Worm (Caenorhabditis elegans) whole organism, L3 larva: ENCODE results near the gene F18A12.2.

Experiments used
- ZK546.5 ChIP-seq: sonication (generic microtip); optimal IDR thresholded peaks from 2 replicates; lab custom pipeline; 2017; ENCODE audit warnings: missing biosample characterization, missing genetic modification characterization
- aly-2 ChIP-seq: fragments of 150-350 bp; optimal IDR thresholded peaks from 2 replicates; lab custom pipeline; 2014; ENCODE audit warnings: missing biosample characterization, missing genetic modification characterization
- ceh-16 ChIP-seq: sonication (generic microtip); optimal IDR thresholded peaks from 2 replicates; lab custom pipeline; 2017; ENCODE audit warnings: missing biosample characterization, missing genetic modification characterization
- ceh-28 ChIP-seq: fragments of 150-350 bp; optimal IDR thresholded peaks from 2 replicates; lab custom pipeline; 2014; ENCODE audit warnings: missing biosample characterization, missing genetic modification reagents, missing genetic modification characterization
- ceh-82 ChIP-seq: fragments of 150-350 bp; optimal IDR thresholded peaks from 2 replicates; lab custom pipeline; 2014; ENCODE audit warnings: missing biosample characterization, missing genetic modification characterization
- egl-27 ChIP-seq: sonication (generic microtip); optimal IDR thresholded peaks from 4 replicates; lab custom pipeline; 2017; ENCODE audit warnings: missing biosample characterization, missing genetic modification reagents, missing genetic modification characterization
- elt-1 ChIP-seq: fragments of 150-350 bp; optimal IDR thresholded peaks from 2 replicates; lab custom pipeline; 2014; ENCODE audit warnings: missing biosample characterization, missing genetic modification characterization
- elt-2 ChIP-seq: sonication (generic microtip); optimal IDR thresholded peaks from 2 replicates; lab custom pipeline; 2016; ENCODE audit warnings: missing genetic modification reagents, mild to moderate bottlenecking, missing genetic modification characterization, missing compliant biosample characterization
- elt-3 ChIP-seq, 3 experiments: fragments of 150-350 bp in 1 of 3; sonication (generic microtip) in 2 of 3; optimal IDR thresholded peaks; 2 replicates in 2 of 3; 4 replicates in 1 of 3; lab custom pipeline; 2014 to 2017; ENCODE audit warnings: missing biosample characterization in 3 of 3, missing genetic modification characterization in 3 of 3
- eor-1 ChIP-seq, 2 experiments: fragments of 150-350 bp; optimal IDR thresholded peaks; 2 replicates each; lab custom pipeline; 2014 to 2018; ENCODE audit warnings: missing biosample characterization in 2 of 2, missing genetic modification characterization in 2 of 2
- fkh-2 ChIP-seq: fragments of 150-350 bp; optimal IDR thresholded peaks from 2 replicates; lab custom pipeline; 2014; ENCODE audit warnings: missing biosample characterization, missing genetic modification reagents, missing genetic modification characterization
- fos-1 ChIP-seq: fragments of 150-350 bp; optimal IDR thresholded peaks from 2 replicates; lab custom pipeline; 2014; ENCODE audit warnings: missing biosample characterization, missing genetic modification characterization
- hmg-11 ChIP-seq: sonication (generic microtip); optimal IDR thresholded peaks from 2 replicates; lab custom pipeline; 2016; ENCODE audit warnings: missing genetic modification characterization, missing compliant biosample characterization
- lin-15B ChIP-seq: fragments of 150-350 bp; optimal IDR thresholded peaks from 2 replicates; lab custom pipeline; 2014; ENCODE audit warnings: missing biosample characterization, missing genetic modification characterization
- lin-39 ChIP-seq: fragments of 150-350 bp; optimal IDR thresholded peaks from 2 replicates; lab custom pipeline; 2018; ENCODE audit warnings: missing biosample characterization, missing genetic modification reagents, missing genetic modification characterization
- lsy-12 ChIP-seq: sonication (generic microtip); optimal IDR thresholded peaks from 2 replicates; lab custom pipeline; 2016; ENCODE audit warnings: mild to moderate bottlenecking, missing genetic modification characterization, missing compliant biosample characterization
- mdl-1 ChIP-seq: fragments of 150-350 bp; optimal IDR thresholded peaks from 2 replicates; lab custom pipeline; 2014; ENCODE audit warnings: missing biosample characterization, missing genetic modification characterization
- nhr-11 ChIP-seq: fragments of 150-350 bp; optimal IDR thresholded peaks from 2 replicates; lab custom pipeline; 2014; ENCODE audit warnings: missing biosample characterization, missing genetic modification characterization
- nhr-12 ChIP-seq: fragments of 150-350 bp; optimal IDR thresholded peaks from 2 replicates; lab custom pipeline; 2014; ENCODE audit warnings: missing biosample characterization, missing genetic modification characterization
- nhr-25 ChIP-seq: sonication (generic microtip); optimal IDR thresholded peaks from 2 replicates; lab custom pipeline; 2017; ENCODE audit warnings: missing biosample characterization, missing genetic modification characterization
- nhr-28 ChIP-seq: fragments of 150-350 bp; optimal IDR thresholded peaks from 2 replicates; lab custom pipeline; 2014; ENCODE audit warnings: missing biosample characterization, missing genetic modification characterization
- nhr-43 ChIP-seq: sonication (generic microtip); optimal IDR thresholded peaks from 2 replicates; lab custom pipeline; 2016; ENCODE audit warnings: mild to moderate bottlenecking, missing genetic modification characterization, missing compliant biosample characterization; ENCODE audit not compliant: poor library complexity, severe bottlenecking
- nhr-76 ChIP-seq: fragments of 150-350 bp; sonication (generic microtip); optimal IDR thresholded peaks from 5 replicates; lab custom pipeline; 2014; ENCODE audit warnings: missing biosample characterization, missing genetic modification characterization
- nhr-77 ChIP-seq: fragments of 150-350 bp; optimal IDR thresholded peaks from 2 replicates; lab custom pipeline; 2014; ENCODE audit warnings: missing biosample characterization, missing genetic modification characterization
- pha-4 ChIP-seq: fragments of 150-350 bp; optimal IDR thresholded peaks from 2 replicates; lab custom pipeline; 2014; ENCODE audit warnings: missing biosample characterization, missing genetic modification reagents, missing genetic modification characterization
- pqm-1 ChIP-seq: fragments of 150-350 bp; optimal IDR thresholded peaks from 2 replicates; lab custom pipeline; 2017; ENCODE audit warnings: missing biosample characterization, missing genetic modification characterization, inconsistent platforms
- sea-2 ChIP-seq: fragments of 150-350 bp; sonication (generic microtip); optimal IDR thresholded peaks from 4 replicates; lab custom pipeline; 2014; ENCODE audit warnings: missing biosample characterization, missing genetic modification reagents, missing genetic modification characterization
- skn-1 ChIP-seq: fragments of 150-350 bp; optimal IDR thresholded peaks from 2 replicates; lab custom pipeline; 2014; ENCODE audit warnings: missing biosample characterization, missing genetic modification characterization
- snpc-4 ChIP-seq: fragments of 150-350 bp; optimal IDR thresholded peaks from 2 replicates; lab custom pipeline; 2014; ENCODE audit warnings: missing biosample characterization, missing genetic modification characterization
- tbx-2 ChIP-seq: sonication (generic microtip); optimal IDR thresholded peaks from 2 replicates; lab custom pipeline; 2016; ENCODE audit warnings: mild to moderate bottlenecking, missing genetic modification characterization, missing compliant biosample characterization
- unc-39 ChIP-seq: sonication (generic microtip); optimal IDR thresholded peaks from 4 replicates; lab custom pipeline; 2017; ENCODE audit warnings: missing biosample characterization, missing genetic modification characterization
- unc-62 ChIP-seq: fragments of 150-350 bp; sonication (generic microtip); optimal IDR thresholded peaks from 4 replicates; lab custom pipeline; 2014; ENCODE audit warnings: missing biosample characterization, missing genetic modification reagents, missing genetic modification characterization
- ztf-11 ChIP-seq: fragments of 150-350 bp; optimal IDR thresholded peaks from 2 replicates; lab custom pipeline; 2014; ENCODE audit warnings: missing biosample characterization, missing genetic modification characterization
- ztf-4 ChIP-seq: fragments of 150-350 bp; optimal IDR thresholded peaks from 2 replicates; lab custom pipeline; 2014; ENCODE audit warnings: missing biosample characterization, missing genetic modification characterization

Gene F18A12.2

DNA sequence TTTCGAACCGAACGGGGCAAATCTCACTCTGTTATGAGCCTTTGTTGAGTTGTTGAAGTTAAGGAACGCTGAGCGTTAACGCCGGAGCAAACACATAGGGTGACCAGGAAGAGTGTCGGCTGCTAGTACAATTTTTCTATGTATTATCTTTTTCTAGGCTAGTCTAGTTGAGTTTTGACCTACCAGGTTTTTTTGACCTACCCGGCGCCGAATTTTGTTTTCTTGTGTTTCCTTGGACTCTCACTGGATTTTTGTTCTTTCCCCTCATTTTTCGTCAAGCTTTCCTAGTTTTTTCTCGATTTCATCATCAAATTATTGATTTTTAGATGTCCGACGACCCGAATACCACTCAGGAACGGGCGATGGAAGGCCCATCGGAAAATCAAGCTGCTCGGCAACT lies 33.1 kb upstream of the F18A12.2 start, which contains the start of gene T06D4.1:
Gene T06D4.1, plus strand, starts transcription at position 321 of the 400 bp plus-strand sequence.
- TF ChIP-seq ceh-28 (tag; lab: Kevin White, UChicago) = no peak
- no peak for TF ChIP-seq pha-4 (tag; lab: Kevin White, UChicago)
- no peak for TF ChIP-seq lin-15B
- no peak for TF ChIP-seq fkh-2 (tag; lab: Kevin White, UChicago)
- no peak for TF ChIP-seq nhr-12 (tag; lab: Kevin White, UChicago)
- TF ChIP-seq fos-1 (tag; lab: Kevin White, UChicago) = no peak
- TF ChIP-seq hmg-11 = no peak
- TF ChIP-seq nhr-11 = no peak
- TF ChIP-seq nhr-76 (tag; lab: Kevin White, UChicago) = no peak
- no peak for TF ChIP-seq nhr-77 (tag; lab: Kevin White, UChicago)
- no peak for TF ChIP-seq nhr-28 (tag; lab: Kevin White, UChicago)
- no peak for TF ChIP-seq ceh-82 (tag; lab: Kevin White, UChicago)
- no peak for TF ChIP-seq aly-2 (tag; lab: Kevin White, UChicago)
- TF ChIP-seq eor-1 (tag; optimal IDR thresholded peaks at IDR 0.05; lab: Kevin White, UChicago) = no peak
- no peak for TF ChIP-seq elt-1
- TF ChIP-seq skn-1 = no peak
- TF ChIP-seq pqm-1 (tag; lab: Kevin White, UChicago) = no peak
- TF ChIP-seq, all 47 proteins: peak for 0

DNA sequence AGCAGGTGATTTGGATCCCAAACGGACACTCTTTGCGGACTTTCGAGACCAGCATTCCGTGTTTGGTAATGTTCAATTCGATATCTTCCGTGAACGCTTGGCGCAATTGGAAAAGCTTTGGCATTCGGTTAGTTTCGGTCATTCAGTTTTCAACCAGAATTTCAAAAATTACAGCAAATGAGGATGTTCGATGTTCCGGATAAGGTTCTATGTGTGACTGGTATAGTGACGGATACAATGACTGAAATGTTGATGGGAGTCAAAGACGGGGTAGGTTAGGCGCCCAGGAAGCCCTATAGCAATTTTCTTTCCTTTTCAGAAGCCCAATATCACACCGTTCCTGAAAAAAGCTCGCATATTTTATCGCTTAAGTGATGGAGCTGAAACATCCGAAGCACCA lies 31.5 kb upstream of the F18A12.2 start:
- TF ChIP-seq unc-62 = no peak
- TF ChIP-seq, all 47 proteins: peak for 0

DNA sequence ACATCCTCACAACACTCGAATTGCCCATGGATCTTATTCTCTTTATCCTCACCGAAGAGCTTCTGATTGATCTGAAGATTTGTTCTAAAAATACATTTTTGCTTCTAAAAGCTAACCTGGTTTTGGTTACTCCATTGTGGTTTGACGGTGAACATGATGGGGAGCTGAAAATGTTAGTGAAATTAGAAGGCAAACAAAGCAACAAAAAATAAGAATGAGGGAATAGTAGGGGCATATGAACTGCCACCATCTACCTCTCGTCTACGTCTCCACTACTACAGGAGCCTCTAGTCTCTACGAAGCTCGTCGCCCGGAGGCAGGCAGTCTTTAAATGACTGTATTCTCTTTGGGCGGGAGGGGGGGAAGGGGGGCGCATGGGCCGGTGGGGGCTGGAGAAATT lies 28.9 kb upstream of the F18A12.2 start, which contains the start of gene T06D4.2:
Gene T06D4.2, minus strand, starts transcription at position 170 of the 400 bp plus-strand sequence.
- TF ChIP-seq ZK546.5 (tag; lab: Kevin White, UChicago) = no peak
- TF ChIP-seq nhr-12 (tag; lab: Kevin White, UChicago) = no peak
- no peak for TF ChIP-seq nhr-28 (tag; lab: Kevin White, UChicago)

DNA sequence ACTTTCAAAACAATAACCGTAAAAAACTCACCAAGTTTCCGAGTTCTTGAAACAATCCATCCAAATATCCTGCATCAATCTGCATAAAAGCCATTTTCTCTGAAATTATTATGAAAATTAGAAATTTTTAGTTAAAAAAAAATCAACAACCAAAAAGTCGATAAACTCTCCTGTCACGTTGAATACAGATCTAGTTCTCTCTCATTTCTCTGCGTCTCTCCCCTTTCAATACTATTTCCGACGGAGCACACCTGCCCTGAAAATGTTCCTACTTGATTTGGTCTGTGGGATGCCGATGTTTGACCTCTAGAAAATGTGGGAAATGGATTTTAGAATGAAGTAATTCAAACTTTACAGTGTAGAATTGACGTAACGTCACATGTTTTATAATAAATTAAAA lies 27.2 kb upstream of the F18A12.2 start, which contains the start of gene T06D4.6:
Gene T06D4.6, minus strand, starts transcription at position 101 of the 400 bp plus-strand sequence.
- TF ChIP-seq pha-4 (tag; lab: Kevin White, UChicago) (no peak), ceh-16 (tag; lab: Kevin White, UChicago) (no peak), nhr-77 (tag; lab: Kevin White, UChicago) (no peak), ztf-11 (tag; lab: Kevin White, UChicago) (no peak), lin-39 (tag; lab: Kevin White, UChicago) (no peak), sea-2 (GFP tag; lab: Kevin White, UChicago) (no peak), ceh-28 (tag; lab: Kevin White, UChicago) (no peak), lsy-12 (tag; lab: Kevin White, UChicago) (no peak), ceh-82 (tag; lab: Kevin White, UChicago) (no peak), nhr-25 (tag; lab: Kevin White, UChicago) (no peak), snpc-4 (tag; lab: Kevin White, UChicago) (no peak), nhr-43 (tag; lab: Kevin White, UChicago) (no peak), ZK546.5 (tag; lab: Kevin White, UChicago) (no peak), nhr-11 (no peak), elt-3 (tag; optimal IDR thresholded peaks at IDR 0.05; lab: Kevin White, UChicago) (no peak), aly-2 (tag; lab: Kevin White, UChicago) (no peak), unc-39 (no peak)
- TF ChIP-seq, all 47 proteins: peak for 0

DNA sequence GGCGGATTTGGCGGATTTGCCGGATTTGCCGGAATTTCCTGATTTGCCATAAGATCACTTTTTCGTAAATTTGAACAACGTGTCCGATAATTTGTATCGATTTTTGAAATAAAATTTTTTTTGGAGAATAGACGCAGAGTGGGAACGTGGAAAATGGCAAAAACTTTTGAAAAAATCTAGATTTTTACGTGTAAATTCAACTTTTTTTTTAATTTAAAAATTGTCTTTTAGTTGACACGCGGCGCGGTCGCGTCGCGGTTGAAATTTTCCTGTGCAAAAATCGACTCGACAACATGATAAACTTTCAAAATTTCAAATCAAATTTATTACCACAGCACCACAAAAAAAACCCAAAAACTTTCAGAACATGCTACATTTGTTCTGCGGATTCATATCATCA lies 19.2 kb upstream of the F18A12.2 start, which contains the start of gene nep-20:
Gene nep-20, minus strand, starts transcription at position 101 of the 400 bp plus-strand sequence.
- TF ChIP-seq mdl-1 (tag; lab: Kevin White, UChicago) = no peak
- no peak for TF ChIP-seq ztf-4 (tag; lab: Kevin White, UChicago)

DNA sequence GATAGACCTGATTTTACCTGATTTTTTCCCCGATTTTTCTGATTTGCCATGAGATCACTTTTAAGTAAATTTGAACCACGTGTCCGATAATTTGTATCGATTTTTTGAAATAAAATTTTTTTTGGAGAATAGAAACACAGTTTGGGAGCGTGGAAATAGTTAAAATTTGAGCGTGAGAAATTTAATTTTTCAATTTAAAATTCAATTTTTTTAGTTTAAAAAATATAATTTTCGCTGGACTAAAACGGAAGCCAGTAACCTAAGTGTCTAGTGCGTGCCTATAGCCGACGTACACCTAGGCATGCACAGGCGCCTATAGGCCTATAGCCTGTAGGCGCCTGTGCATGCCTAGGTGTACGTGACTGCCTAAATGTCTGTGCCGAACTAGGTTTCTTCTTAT lies 15.4 kb upstream of the F18A12.2 start, which contains the start of gene nep-9:
Gene nep-9, minus strand, starts transcription at position 101 of the 400 bp plus-strand sequence.
- TF ChIP-seq pha-4 (tag; lab: Kevin White, UChicago) (no peak), tbx-2 (tag; lab: Kevin White, UChicago) (no peak), elt-2 (tag; lab: Kevin White, UChicago) (no peak), eor-1 (tag; optimal IDR thresholded peaks at IDR 0.05; lab: Kevin White, UChicago) (no peak), egl-27 (tag; lab: Kevin White, UChicago) (no peak), elt-1 (no peak)
